Worm (Caenorhabditis elegans) whole organism, late embryonic: ENCODE data around the gene C09G5.14.

Experiments used
- C08G9.2 ChIP-seq: sonication (generic microtip); optimal IDR thresholded peaks from 2 replicates; lab custom pipeline; 2016; ENCODE audit warnings: mild to moderate bottlenecking, missing genetic modification characterization, moderate library complexity, missing compliant biosample characterization
- C38D4.7 ChIP-seq: fragments of 200-800 bp; sonication (Bioruptor generic); optimal IDR thresholded peaks from 2 replicates; lab custom pipeline; 2018; ENCODE audit warnings: mild to moderate bottlenecking, missing genetic modification characterization, moderate library complexity, missing compliant biosample characterization
- K02D7.2 ChIP-seq: sonication (generic microtip); optimal IDR thresholded peaks from 2 replicates; lab custom pipeline; 2017; ENCODE audit warnings: mild to moderate bottlenecking, missing genetic modification characterization, missing compliant biosample characterization
- K09A11.1 ChIP-seq: sonication (generic microtip); optimal IDR thresholded peaks from 2 replicates; lab custom pipeline; 2017; ENCODE audit warnings: antibody characterized with exemption, mild to moderate bottlenecking, missing genetic modification characterization, missing compliant biosample characterization; ENCODE audit not compliant: insufficient read depth
- T23F11.4 ChIP-seq: fragments of 200-800 bp; sonication (Bioruptor generic); optimal IDR thresholded peaks from 2 replicates; lab custom pipeline; 2018; ENCODE audit warnings: mild to moderate bottlenecking, missing genetic modification characterization, missing compliant biosample characterization
- ceh-14 ChIP-seq: sonication (generic microtip); optimal IDR thresholded peaks from 2 replicates; lab custom pipeline; 2016; ENCODE audit warnings: missing genotype, missing genetic modification characterization, missing compliant biosample characterization
- ceh-18 ChIP-seq: sonication (generic microtip); optimal IDR thresholded peaks from 2 replicates; lab custom pipeline; 2016; ENCODE audit warnings: missing genetic modification characterization, missing compliant biosample characterization
- ceh-2 ChIP-seq: sonication (generic microtip); optimal IDR thresholded peaks from 2 replicates; lab custom pipeline; 2016; ENCODE audit warnings: missing genotype, missing genetic modification characterization, missing compliant biosample characterization
- ceh-22 ChIP-seq: sonication (generic microtip); optimal IDR thresholded peaks from 2 replicates; lab custom pipeline; 2017; ENCODE audit warnings: missing biosample characterization, missing genetic modification characterization
- ceh-30 ChIP-seq: fragments of 150-350 bp; optimal IDR thresholded peaks from 2 replicates; lab custom pipeline; 2014; ENCODE audit warnings: missing biosample characterization, missing genetic modification characterization
- ceh-31 ChIP-seq: sonication (generic microtip); optimal IDR thresholded peaks from 2 replicates; lab custom pipeline; 2016; ENCODE audit warnings: missing genetic modification characterization, missing compliant biosample characterization
- ceh-45 ChIP-seq: fragments of 200-800 bp; sonication (Bioruptor generic); IDR thresholded peaks from 2 replicates; pipeline ENCODE4 v1.3.6; 2022; ENCODE audit warnings: missing genetic modification reagents, missing genetic modification characterization, missing compliant biosample characterization
- che-1 ChIP-seq: sonication (generic microtip); optimal IDR thresholded peaks from 2 replicates; lab custom pipeline; 2016; ENCODE audit warnings: mild to moderate bottlenecking, missing genetic modification characterization, missing compliant biosample characterization
- dve-1 ChIP-seq: sonication (generic microtip); optimal IDR thresholded peaks from 2 replicates; lab custom pipeline; 2017; ENCODE audit warnings: antibody characterized with exemption, mild to moderate bottlenecking, missing genetic modification characterization, missing compliant biosample characterization
- elt-4 ChIP-seq: sonication (generic microtip); optimal IDR thresholded peaks from 2 replicates; lab custom pipeline; 2016; ENCODE audit warnings: missing genetic modification characterization, missing compliant biosample characterization
- ets-4 ChIP-seq: sonication (generic microtip); optimal IDR thresholded peaks from 2 replicates; lab custom pipeline; 2016; ENCODE audit warnings: missing genetic modification characterization, missing compliant biosample characterization
- eyg-1 ChIP-seq: sonication (generic microtip); optimal IDR thresholded peaks from 2 replicates; lab custom pipeline; 2016; ENCODE audit warnings: missing genotype, missing genetic modification characterization, missing compliant biosample characterization
- fax-1 ChIP-seq: sonication (generic microtip); optimal IDR thresholded peaks from 2 replicates; lab custom pipeline; 2016; ENCODE audit warnings: missing genotype, missing genetic modification characterization, missing compliant biosample characterization
- fkh-10 ChIP-seq: fragments of 150-350 bp; optimal IDR thresholded peaks from 2 replicates; lab custom pipeline; 2014; ENCODE audit warnings: missing biosample characterization, missing genetic modification reagents, missing genetic modification characterization
- gmeb-2 ChIP-seq: sonication (generic microtip); optimal IDR thresholded peaks from 2 replicates; lab custom pipeline; 2016; ENCODE audit warnings: missing genetic modification characterization, inconsistent platforms, missing compliant biosample characterization
- hlh-13 ChIP-seq: fragments of 200-800 bp; sonication (Bioruptor generic); optimal IDR thresholded peaks from 2 replicates; lab custom pipeline; 2018; ENCODE audit warnings: mild to moderate bottlenecking, missing genetic modification characterization, missing compliant biosample characterization
- hlh-30 ChIP-seq: sonication (generic microtip); optimal IDR thresholded peaks from 2 replicates; lab custom pipeline; 2017; ENCODE audit warnings: antibody characterized with exemption, missing genetic modification characterization, missing compliant biosample characterization; ENCODE audit not compliant: insufficient read depth
- hlh-6 ChIP-seq: sonication (generic microtip); optimal IDR thresholded peaks from 2 replicates; lab custom pipeline; 2016; ENCODE audit warnings: missing genotype, missing genetic modification characterization, missing compliant biosample characterization
- hlh-8 ChIP-seq: sonication (generic microtip); optimal IDR thresholded peaks from 2 replicates; lab custom pipeline; 2016; ENCODE audit warnings: missing genotype, missing genetic modification characterization, missing compliant biosample characterization
- lin-11 ChIP-seq: fragments of 200-800 bp; sonication (Bioruptor generic); optimal IDR thresholded peaks from 2 replicates; lab custom pipeline; 2018; ENCODE audit warnings: mild to moderate bottlenecking, missing genetic modification characterization, missing compliant biosample characterization
- madf-2 ChIP-seq: sonication (generic microtip); optimal IDR thresholded peaks from 2 replicates; lab custom pipeline; 2017; ENCODE audit warnings: missing genetic modification characterization, missing compliant biosample characterization
- mec-3 ChIP-seq: sonication (generic microtip); optimal IDR thresholded peaks from 2 replicates; lab custom pipeline; 2016; ENCODE audit warnings: borderline replicate concordance, missing genetic modification characterization, missing compliant biosample characterization
- nhr-11 ChIP-seq: fragments of 150-350 bp; optimal IDR thresholded peaks from 2 replicates; lab custom pipeline; 2014; ENCODE audit warnings: missing biosample characterization, missing genetic modification characterization
- nhr-232 ChIP-seq: sonication (generic microtip); optimal IDR thresholded peaks from 2 replicates; lab custom pipeline; 2016; ENCODE audit warnings: missing genetic modification characterization, missing compliant biosample characterization
- odd-2 ChIP-seq: sonication (generic microtip); optimal IDR thresholded peaks from 2 replicates; lab custom pipeline; 2017; ENCODE audit warnings: antibody characterized with exemption, mild to moderate bottlenecking, missing genetic modification characterization, missing compliant biosample characterization
- pag-3 ChIP-seq: sonication (generic microtip); optimal IDR thresholded peaks from 2 replicates; lab custom pipeline; 2016; ENCODE audit warnings: missing compliant biosample characterization, missing genetic modification characterization, borderline replicate concordance
- pat-9 ChIP-seq: fragments of 200-800 bp; sonication (Bioruptor generic); optimal IDR thresholded peaks from 2 replicates; lab custom pipeline; 2018; ENCODE audit warnings: mild to moderate bottlenecking, missing genetic modification characterization, moderate library complexity, missing compliant biosample characterization
- pax-1 ChIP-seq: fragments of 150-350 bp; optimal IDR thresholded peaks from 2 replicates; lab custom pipeline; 2014; ENCODE audit warnings: missing biosample characterization, missing genetic modification characterization
- pqm-1 ChIP-seq: sonication (generic microtip); optimal IDR thresholded peaks from 2 replicates; lab custom pipeline; 2016; ENCODE audit warnings: missing genetic modification characterization, missing compliant biosample characterization
- ref-2 ChIP-seq: sonication (generic microtip); optimal IDR thresholded peaks from 2 replicates; lab custom pipeline; 2016; ENCODE audit warnings: missing genetic modification characterization, missing compliant biosample characterization
- rnt-1 ChIP-seq: sonication (generic microtip); optimal IDR thresholded peaks from 2 replicates; lab custom pipeline; 2016; ENCODE audit warnings: missing genetic modification characterization, missing compliant biosample characterization
- sdc-2 ChIP-seq: sonication (generic microtip); optimal IDR thresholded peaks from 2 replicates; lab custom pipeline; 2016; ENCODE audit warnings: missing genotype, missing genetic modification characterization, missing compliant biosample characterization
- sox-2 ChIP-seq: fragments of 200-800 bp; sonication (Bioruptor generic); IDR thresholded peaks from 2 replicates; pipeline ENCODE4 v1.3.6; 2022; ENCODE audit warnings: missing genetic modification reagents, missing genetic modification characterization, missing compliant biosample characterization
- tbx-7 ChIP-seq: sonication (generic microtip); optimal IDR thresholded peaks from 2 replicates; lab custom pipeline; 2016; ENCODE audit warnings: missing genotype, missing genetic modification characterization, missing compliant biosample characterization
- unc-3 ChIP-seq, 2 experiments: fragments of 200-800 bp in 1 of 2; sonication (Bioruptor generic) in 1 of 2; sonication (generic microtip) in 1 of 2; conservative IDR thresholded peaks in 1 of 2; optimal IDR thresholded peaks in 1 of 2; 2 replicates each; pipeline versions ENCODE4 v1.3.6 to Lab custom; 2016 to 2022; ENCODE audit warnings: missing compliant biosample characterization in 2 of 2, missing genetic modification characterization in 2 of 2, missing genetic modification reagents in 1 of 2
- zip-5 ChIP-seq: sonication (generic microtip); optimal IDR thresholded peaks from 2 replicates; lab custom pipeline; 2016; ENCODE audit warnings: missing genetic modification characterization, missing compliant biosample characterization
- ztf-16 ChIP-seq: sonication (generic microtip); optimal IDR thresholded peaks from 2 replicates; lab custom pipeline; 2017; ENCODE audit warnings: missing genetic modification characterization, missing compliant biosample characterization

Gene C09G5.14

ce11 chrII:10706901-10707300 lies 16.1 kb downstream of the C09G5.14 start, which contains the start of gene col-80:
Gene col-80 (plus strand): TSS chrII:10707201.
- TF ChIP-seq mec-3 (tag; lab: Kevin White, UChicago) (no peak), pat-9 (tag; lab: Kevin White, UChicago) (no peak), sdc-2 (tag; lab: Kevin White, UChicago) (no peak), dve-1 (tag; lab: Kevin White, UChicago) (no peak), ref-2 (tag; lab: Kevin White, UChicago) (no peak), ceh-45 (GFP tag; lab: Robert Waterston, UW) (no peak), zip-5 (tag; lab: Kevin White, UChicago) (no peak), ceh-2 (tag; lab: Kevin White, UChicago) (no peak), ets-4 (no peak), ceh-30 (tag; lab: Kevin White, UChicago) (no peak), fax-1 (no peak), ceh-31 (tag; lab: Kevin White, UChicago) (no peak), C38D4.7 (GFP tag; lab: Kevin White, UChicago) (no peak), T23F11.4 (GFP tag; lab: Kevin White, UChicago) (no peak), C08G9.2 (tag; lab: Kevin White, UChicago) (no peak)

DNA sequence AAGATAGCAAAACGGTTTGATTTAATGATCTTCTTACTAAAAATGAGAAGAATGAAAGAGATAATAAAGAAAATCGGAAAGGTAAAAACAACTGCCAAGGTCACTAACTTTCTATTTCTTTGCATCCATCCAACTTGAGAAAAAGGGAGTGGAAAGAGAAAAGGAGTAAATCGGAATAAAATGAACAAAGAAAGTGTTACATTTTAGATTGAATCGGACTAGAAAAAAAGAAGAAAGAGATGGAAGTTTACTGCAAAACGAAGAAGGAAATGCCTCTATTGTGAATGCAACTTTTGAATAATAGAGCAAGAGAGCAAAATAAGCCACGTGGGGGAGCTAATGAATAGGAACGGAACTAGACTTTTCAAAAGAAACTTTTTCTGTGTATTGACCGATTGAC lies 16.9 kb downstream of the C09G5.14 start:
- no peak for TF ChIP-seq gmeb-2 (tag; lab: Kevin White, UChicago)
- TF ChIP-seq pqm-1 (tag; lab: Kevin White, UChicago): no peak
- TF ChIP-seq nhr-232 (tag; lab: Kevin White, UChicago): no peak
- no peak for TF ChIP-seq ceh-2 (tag; lab: Kevin White, UChicago)
- TF ChIP-seq che-1 (tag; lab: Kevin White, UChicago): no peak
- no peak for TF ChIP-seq odd-2 (tag; lab: Kevin White, UChicago)
- TF ChIP-seq ztf-16 (tag; lab: Kevin White, UChicago): no peak
- TF ChIP-seq hlh-13 (GFP tag; lab: Kevin White, UChicago): no peak
- TF ChIP-seq C38D4.7 (GFP tag; lab: Kevin White, UChicago): no peak
- TF ChIP-seq sox-2: no peak
- TF ChIP-seq zip-5 (tag; lab: Kevin White, UChicago): no peak
- TF ChIP-seq ceh-22 (tag; lab: Kevin White, UChicago): no peak
- no peak for TF ChIP-seq T23F11.4 (GFP tag; lab: Kevin White, UChicago)
- no peak for TF ChIP-seq ceh-14
- TF ChIP-seq rnt-1: no peak
- TF ChIP-seq ceh-18: no peak
- TF ChIP-seq fkh-10 (GFP tag; lab: Kevin White, UChicago): no peak

ce11 chrII:10705347-10705996 lies 17.5 kb downstream of the C09G5.14 start:
- TF ChIP-seq hlh-6 (tag; lab: Kevin White, UChicago): peak; percentile 52
- no peak for TF ChIP-seq dve-1 (tag; lab: Kevin White, UChicago)
- TF ChIP-seq hlh-30 (tag; lab: Kevin White, UChicago): no peak
- no peak for TF ChIP-seq ceh-22 (tag; lab: Kevin White, UChicago)
- no peak for TF ChIP-seq K09A11.1 (tag; lab: Kevin White, UChicago)
- no peak for TF ChIP-seq pat-9 (tag; lab: Kevin White, UChicago)
- TF ChIP-seq unc-3 (GFP tag; conservative IDR thresholded peaks at IDR 0.05; lab: Robert Waterston, UW): no peak
- TF ChIP-seq unc-3 (tag; optimal IDR thresholded peaks at IDR 0.05; lab: Kevin White, UChicago): no peak
- no peak for TF ChIP-seq hlh-8 (tag; lab: Kevin White, UChicago)
- TF ChIP-seq C08G9.2 (tag; lab: Kevin White, UChicago): peak; percentile 22
- TF ChIP-seq tbx-7 (tag; lab: Kevin White, UChicago): no peak
- no peak for TF ChIP-seq pax-1 (tag; lab: Kevin White, UChicago)
- no peak for TF ChIP-seq sdc-2 (tag; lab: Kevin White, UChicago)
- TF ChIP-seq lin-11: no peak
- no peak for TF ChIP-seq K02D7.2
- peak; percentile 50 for TF ChIP-seq elt-4 (tag; lab: Kevin White, UChicago)
- no peak for TF ChIP-seq madf-2 (tag; lab: Kevin White, UChicago)
- no peak for TF ChIP-seq pag-3 (tag; lab: Kevin White, UChicago)
- TF ChIP-seq T23F11.4 (GFP tag; lab: Kevin White, UChicago): no peak
- TF ChIP-seq eyg-1: no peak
- no peak for TF ChIP-seq nhr-11 (tag; lab: Kevin White, UChicago)
- no peak for TF ChIP-seq nhr-232 (tag; lab: Kevin White, UChicago)
- TF ChIP-seq, all 69 proteins: peak for 3
